Fruit fly (Drosophila melanogaster): ENCODE results near the gene ppk8.

ppk8 gene

dm6 chrX:3538775-3539174, 18.8 kb upstream of the ppk8 start (continued):
- TF ChIP-seq cad (GFP tag; optimal IDR thresholded peaks at IDR 0.05), result no peak
- no peak for TF ChIP-seq Poxn (GFP tag; IDR thresholded peaks at IDR 0.05)
- peak; percentile 6 for TF ChIP-seq Abd-B (GFP tag; optimal IDR thresholded peaks at IDR 0.05)
- peak; percentile 25 for TF ChIP-seq Med (GFP tag)
- TF ChIP-seq CG11696 (GFP tag; IDR thresholded peaks at IDR 0.05), result no peak
- peak; percentile 29 for TF ChIP-seq CG7786 (GFP tag; optimal IDR thresholded peaks at IDR 0.05)
- no peak for TF ChIP-seq Eip74EF (GFP tag; optimal IDR thresholded peaks at IDR 0.05)
- no peak for TF ChIP-seq Drgx (GFP tag; IDR thresholded peaks at IDR 0.05)
- no peak for TF ChIP-seq cato (GFP tag; optimal IDR thresholded peaks at IDR 0.05; ENCODE audit: borderline replicate concordance)
- TF ChIP-seq Lpt (GFP tag; optimal IDR thresholded peaks at IDR 0.05), result no peak
- no peak for TF ChIP-seq zf30C (GFP tag; optimal IDR thresholded peaks at IDR 0.05)
- TF ChIP-seq Atf-2 (GFP tag; optimal IDR thresholded peaks at IDR 0.05), result no peak
- TF ChIP-seq Nf-YC (tag; optimal IDR thresholded peaks at IDR 0.05), result no peak
- no peak for TF ChIP-seq fru (optimal IDR thresholded peaks at IDR 0.05)
- TF ChIP-seq NC2β (GFP tag; optimal IDR thresholded peaks at IDR 0.05), result no peak
- no peak for TF ChIP-seq vfl (GFP tag; optimal IDR thresholded peaks at IDR 0.05)
- no peak for TF ChIP-seq hb (GFP tag; IDR thresholded peaks at IDR 0.05; ENCODE audit: partially characterized antibody)
- no peak for TF ChIP-seq mirr (GFP tag; optimal IDR thresholded peaks at IDR 0.05)
- TF ChIP-seq sd (tag; optimal IDR thresholded peaks at IDR 0.05), result no peak
- no peak for TF ChIP-seq CG33213 (GFP tag; optimal IDR thresholded peaks at IDR 0.05)
- TF ChIP-seq toy (GFP tag; IDR thresholded peaks at IDR 0.05), result no peak
- TF ChIP-seq HLHmδ (GFP tag; optimal IDR thresholded peaks at IDR 0.05), result no peak
- no peak for TF ChIP-seq ranshi (GFP tag; IDR thresholded peaks at IDR 0.05)
- TF ChIP-seq Nf-YB (GFP tag; optimal IDR thresholded peaks at IDR 0.05), result no peak
- no peak for TF ChIP-seq Dbx (GFP tag; IDR thresholded peaks at IDR 0.05)
- no peak for TF ChIP-seq CG13287 (GFP tag; IDR thresholded peaks at IDR 0.05; ENCODE audit: partially characterized antibody)
- no peak for TF ChIP-seq CG2678 (tag; optimal IDR thresholded peaks at IDR 0.05)
- no peak for TF ChIP-seq CG15479 (GFP tag; optimal IDR thresholded peaks at IDR 0.05)
- no peak for TF ChIP-seq zen2 (GFP tag; IDR thresholded peaks at IDR 0.05; ENCODE audit: partially characterized antibody)
- no peak for TF ChIP-seq Lim3 (GFP tag; IDR thresholded peaks at IDR 0.05)
- TF ChIP-seq CG7987 (GFP tag; optimal IDR thresholded peaks at IDR 0.05), result no peak
- TF ChIP-seq sob (GFP tag; IDR thresholded peaks at IDR 0.05), result 0 out of 2 replicates have a peak, but pooled peaks have one; percentile 44
- TF ChIP-seq CG17802 (tag; optimal IDR thresholded peaks at IDR 0.05), result no peak
- TF ChIP-seq NfI (GFP tag; optimal IDR thresholded peaks at IDR 0.05), result no peak
- no peak for TF ChIP-seq CG18619 (GFP tag; optimal IDR thresholded peaks at IDR 0.05)
- TF ChIP-seq Max (GFP tag; optimal IDR thresholded peaks at IDR 0.05), result no peak
- TF ChIP-seq Neu2 (GFP tag; optimal IDR thresholded peaks at IDR 0.05; ENCODE audit: borderline replicate concordance), result no peak
- no peak for TF ChIP-seq zen (tag; optimal IDR thresholded peaks at IDR 0.05)
- no peak for TF ChIP-seq kay (GFP tag; optimal IDR thresholded peaks at IDR 0.05)
- no peak for TF ChIP-seq CG14710 (tag; optimal IDR thresholded peaks at IDR 0.05)
- no peak for TF ChIP-seq sna (GFP tag; IDR thresholded peaks at IDR 0.05; ENCODE audit: partially characterized antibody)
- TF ChIP-seq CG9817 (tag; optimal IDR thresholded peaks at IDR 0.05), result no peak
- peak; percentile 41 for TF ChIP-seq CG17328 (GFP tag; IDR thresholded peaks at IDR 0.05)
- no peak for TF ChIP-seq CG15073 (GFP tag; optimal IDR thresholded peaks at IDR 0.05)
- TF ChIP-seq maf-S (GFP tag; optimal IDR thresholded peaks at IDR 0.05), result peak; percentile 51
- TF ChIP-seq CG12236 (GFP tag; optimal IDR thresholded peaks at IDR 0.05), result peak; percentile 4
- TF ChIP-seq Dip2 (GFP tag; IDR thresholded peaks at IDR 0.05), result no peak
- no peak for TF ChIP-seq CG12769 (tag; optimal IDR thresholded peaks at IDR 0.05)
- peak; percentile 33 for TF ChIP-seq lilli (GFP tag; optimal IDR thresholded peaks at IDR 0.05)
- TF ChIP-seq gcm (GFP tag; optimal IDR thresholded peaks at IDR 0.05), result no peak
- TF ChIP-seq stc (GFP tag; IDR thresholded peaks at IDR 0.05), result no peak
- no peak for TF ChIP-seq CG14667 (GFP tag; IDR thresholded peaks at IDR 0.05)
